Worm (Caenorhabditis elegans): ENCODE results near the gene hil-3.

Gene hil-3

ce11 chrX:8158975-8159813 lies at the start of gene hil-3:
Gene hil-3 (plus strand): TSS chrX:8159169.
- TF ChIP-seq tra-4 (tag; optimal IDR thresholded peaks at IDR 0.05) (no peak), scrt-1 (GFP tag; IDR thresholded peaks at IDR 0.05) (0 out of 2 replicates have a peak, but pooled peaks have one; percentile 14), tbx-37 (GFP tag; conservative IDR thresholded peaks at IDR 0.05) (0 out of 2 replicates have a peak, but pooled peaks have one; percentile 19), ceh-36 (tag; optimal IDR thresholded peaks at IDR 0.05) (peak; percentile 55), flt-1 (GFP tag; IDR thresholded peaks at IDR 0.05) (no peak), ama-1 (optimal IDR thresholded peaks at IDR 0.05) (peak; percentile 97), ceh-13 (GFP tag; optimal IDR thresholded peaks at IDR 0.05) (no peak), aly-1 (tag; optimal IDR thresholded peaks at IDR 0.05) (peak; percentile 21), hmg-4 (GFP tag; optimal IDR thresholded peaks at IDR 0.05) (peak; percentile 54), pes-1 (GFP tag; IDR thresholded peaks at IDR 0.05) (peak; percentile 42; the same call in 1 of the 2 replicates), B0310.2 (tag; optimal IDR thresholded peaks at IDR 0.05) (peak; percentile 69), ets-7 (tag; optimal IDR thresholded peaks at IDR 0.05) (no peak), F13C5.2 (tag; optimal IDR thresholded peaks at IDR 0.05) (peak; percentile 3), hnd-1 (tag; optimal IDR thresholded peaks at IDR 0.05) (no peak), sea-1 (GFP tag; conservative IDR thresholded peaks at IDR 0.05) (peak; percentile 81), tbx-11 (GFP tag; IDR thresholded peaks at IDR 0.05) (0 out of 2 replicates have a peak, but pooled peaks have one; percentile 37), hmbx-1 (tag; optimal IDR thresholded peaks at IDR 0.05) (no peak)

ce11 chrX:8109531-8109930 lies 49.4 kb upstream of the hil-3 start:
- TF ChIP-seq sea-1 (GFP tag; conservative IDR thresholded peaks at IDR 0.05) = no peak

ce11 chrX:8110193-8110592 lies 48.8 kb upstream of the hil-3 start, which contains the start of gene K07E3.1:
Gene K07E3.1 (plus strand): TSS chrX:8110439.
- TF ChIP-seq ama-1 (optimal IDR thresholded peaks at IDR 0.05) (no peak), tra-4 (tag; optimal IDR thresholded peaks at IDR 0.05) (no peak), ceh-13 (GFP tag; optimal IDR thresholded peaks at IDR 0.05) (no peak), pes-1 (GFP tag; IDR thresholded peaks at IDR 0.05) (no peak), ceh-36 (tag; optimal IDR thresholded peaks at IDR 0.05) (no peak), B0310.2 (tag; optimal IDR thresholded peaks at IDR 0.05) (no peak), hnd-1 (tag; optimal IDR thresholded peaks at IDR 0.05) (no peak), hmg-4 (GFP tag; optimal IDR thresholded peaks at IDR 0.05) (no peak), ets-7 (tag; optimal IDR thresholded peaks at IDR 0.05) (no peak), aly-1 (tag; optimal IDR thresholded peaks at IDR 0.05) (no peak), scrt-1 (GFP tag; IDR thresholded peaks at IDR 0.05) (no peak), F13C5.2 (tag; optimal IDR thresholded peaks at IDR 0.05) (no peak), tbx-11 (GFP tag; IDR thresholded peaks at IDR 0.05) (no peak)

ce11 chrX:8116157-8116556 lies 42.8 kb upstream of the hil-3 start, which contains the start of gene hlh-8:
Gene hlh-8 (plus strand): TSS chrX:8116457.
- TF ChIP-seq hmg-4 (GFP tag; optimal IDR thresholded peaks at IDR 0.05) (no peak), sea-1 (GFP tag; conservative IDR thresholded peaks at IDR 0.05) (no peak), hnd-1 (tag; optimal IDR thresholded peaks at IDR 0.05) (no peak), ets-7 (tag; optimal IDR thresholded peaks at IDR 0.05) (no peak), pes-1 (GFP tag; IDR thresholded peaks at IDR 0.05) (no peak), ama-1 (optimal IDR thresholded peaks at IDR 0.05) (no peak), tbx-37 (GFP tag; conservative IDR thresholded peaks at IDR 0.05) (no peak), tbx-11 (GFP tag; IDR thresholded peaks at IDR 0.05) (no peak), hmbx-1 (tag; optimal IDR thresholded peaks at IDR 0.05) (no peak)

- TF ChIP-seq hmbx-1 (tag; optimal IDR thresholded peaks at IDR 0.05) (no peak), F13C5.2 (tag; optimal IDR thresholded peaks at IDR 0.05) (no peak), ceh-36 (tag; optimal IDR thresholded peaks at IDR 0.05) (no peak), hnd-1 (tag; optimal IDR thresholded peaks at IDR 0.05) (no peak)
Observed at ce11 chrX:8117827-8118317, 41.1 kb upstream of the hil-3 start.

ce11 chrX:8120281-8120680 lies 38.7 kb upstream of the hil-3 start:
- TF ChIP-seq B0310.2 (tag; optimal IDR thresholded peaks at IDR 0.05) (no peak), F13C5.2 (tag; optimal IDR thresholded peaks at IDR 0.05) (no peak), aly-1 (tag; optimal IDR thresholded peaks at IDR 0.05) (no peak), tbx-37 (GFP tag; conservative IDR thresholded peaks at IDR 0.05) (no peak), ets-7 (tag; optimal IDR thresholded peaks at IDR 0.05) (no peak), ama-1 (optimal IDR thresholded peaks at IDR 0.05) (no peak), ceh-13 (GFP tag; optimal IDR thresholded peaks at IDR 0.05) (no peak), sea-1 (GFP tag; conservative IDR thresholded peaks at IDR 0.05) (no peak), hnd-1 (tag; optimal IDR thresholded peaks at IDR 0.05) (no peak), hmg-4 (GFP tag; optimal IDR thresholded peaks at IDR 0.05) (no peak), hmbx-1 (tag; optimal IDR thresholded peaks at IDR 0.05) (no peak), flt-1 (GFP tag; IDR thresholded peaks at IDR 0.05) (no peak), tra-4 (tag; optimal IDR thresholded peaks at IDR 0.05) (no peak), ceh-36 (tag; optimal IDR thresholded peaks at IDR 0.05) (no peak), tbx-11 (GFP tag; IDR thresholded peaks at IDR 0.05) (no peak), pes-1 (GFP tag; IDR thresholded peaks at IDR 0.05) (no peak), scrt-1 (GFP tag; IDR thresholded peaks at IDR 0.05) (no peak)

ce11 chrX:8123194-8123593 lies 35.8 kb upstream of the hil-3 start, which contains the start of gene C02B8.12:
Gene C02B8.12 (minus strand): TSS chrX:8123368.
- TF ChIP-seq sea-1 (GFP tag; conservative IDR thresholded peaks at IDR 0.05) (no peak), tbx-11 (GFP tag; IDR thresholded peaks at IDR 0.05) (no peak), ama-1 (optimal IDR thresholded peaks at IDR 0.05) (no peak), B0310.2 (tag; optimal IDR thresholded peaks at IDR 0.05) (no peak), tra-4 (tag; optimal IDR thresholded peaks at IDR 0.05) (no peak), F13C5.2 (tag; optimal IDR thresholded peaks at IDR 0.05) (no peak), pes-1 (GFP tag; IDR thresholded peaks at IDR 0.05) (no peak), scrt-1 (GFP tag; IDR thresholded peaks at IDR 0.05) (no peak)
